Worm (Caenorhabditis elegans): ENCODE data around the gene ZK856.7.
A peak's percentile ranks its signal among the peaks of the same experiment; 100 is the strongest.

The ZK856.7 gene

ce11 chrV:10201913-10202312 lies at the start of gene ZK856.7:
Gene ZK856.7 (plus strand): TSS chrV:10202098.
- TF ChIP-seq hlh-11 (tag; optimal IDR thresholded peaks at IDR 0.05) (no peak), arid-1 (GFP tag; conservative IDR thresholded peaks at IDR 0.05) (no peak), F10B5.3 (tag; optimal IDR thresholded peaks at IDR 0.05) (no peak), lin-29 (GFP tag; IDR thresholded peaks at IDR 0.05) (no peak), nhr-11 (tag; optimal IDR thresholded peaks at IDR 0.05) (no peak), hlh-30 (tag; optimal IDR thresholded peaks at IDR 0.05; ENCODE audit: insufficient read depth) (no peak), madf-9 (GFP tag; conservative IDR thresholded peaks at IDR 0.05) (no peak), php-3 (GFP tag; IDR thresholded peaks at IDR 0.05) (no peak), ama-1 (optimal IDR thresholded peaks at IDR 0.05) (no peak), ZK337.2 (GFP tag; IDR thresholded peaks at IDR 0.05) (no peak), mes-2 (tag; optimal IDR thresholded peaks at IDR 0.05; ENCODE audit: poor library complexity, severe bottlenecking) (no peak), F26F4.8 (GFP tag; conservative IDR thresholded peaks at IDR 0.05) (no peak), unc-62 (GFP tag; optimal IDR thresholded peaks at IDR 0.05 in 1 of 2) (peak in 1 of 2 experiments; percentile 73), unc-62 (tag; optimal IDR thresholded peaks at IDR 0.05) (no peak), duxl-1 (tag; optimal IDR thresholded peaks at IDR 0.05; ENCODE audit: poor library complexity) (no peak), zip-11 (GFP tag; IDR thresholded peaks at IDR 0.05) (no peak), egl-43 (GFP tag; IDR thresholded peaks at IDR 0.05) (no peak), spr-3 (GFP tag; optimal IDR thresholded peaks at IDR 0.05) (no peak), aha-1 (tag) (peak; percentile 8), Y5F2A.4 (GFP tag; optimal IDR thresholded peaks at IDR 0.05) (no peak), lir-3 (tag; optimal IDR thresholded peaks at IDR 0.05) (no peak), ctbp-1 (GFP tag; IDR thresholded peaks at IDR 0.05) (no peak), egl-27 (tag; optimal IDR thresholded peaks at IDR 0.05) (no peak), nhr-48 (tag; optimal IDR thresholded peaks at IDR 0.05) (no peak), dmd-9 (GFP tag; IDR thresholded peaks at IDR 0.05) (0 out of 2 replicates have a peak, but pooled peaks have one; percentile 42), dve-1 (tag; optimal IDR thresholded peaks at IDR 0.05; ENCODE audit: insufficient read depth) (peak; percentile 51), lsy-2 (tag; optimal IDR thresholded peaks at IDR 0.05) (peak in 1 of 2 experiments; percentile 46), nhr-28 (tag; optimal IDR thresholded peaks at IDR 0.05) (peak; percentile 82), mdl-1 (tag; optimal IDR thresholded peaks at IDR 0.05) (peak in 1 of 2 experiments; percentile 18)

- peak in 1 of 2 experiments; percentile 57 for TF ChIP-seq unc-62 (GFP tag; optimal IDR thresholded peaks at IDR 0.05 in 1 of 2)
- TF ChIP-seq unc-62 (tag; optimal IDR thresholded peaks at IDR 0.05): no peak
- no peak for TF ChIP-seq nhr-237 (tag; optimal IDR thresholded peaks at IDR 0.05)
Measured at ce11 chrV:10152278-10152677, 49.6 kb upstream of the ZK856.7 start, which contains the start of gene srsx-28. Gene srsx-28 (plus strand): TSS chrV:10152578.

- TF ChIP-seq F37D6.2 (tag; optimal IDR thresholded peaks at IDR 0.05): no peak
- TF ChIP-seq aha-1 (tag): peak; percentile 94
Measured at ce11 chrV:10153076-10153475, 48.8 kb upstream of the ZK856.7 start.

- TF ChIP-seq ztf-11 (tag; optimal IDR thresholded peaks at IDR 0.05): no peak
- no peak for TF ChIP-seq snpc-4 (tag; optimal IDR thresholded peaks at IDR 0.05)
- TF ChIP-seq egl-43 (GFP tag; IDR thresholded peaks at IDR 0.05): no peak
- TF ChIP-seq zag-1 (tag; optimal IDR thresholded peaks at IDR 0.05): no peak
- TF ChIP-seq lin-13 (GFP tag; optimal IDR thresholded peaks at IDR 0.05): no peak
- no peak for TF ChIP-seq jun-1 (tag; optimal IDR thresholded peaks at IDR 0.05)
- no peak for TF ChIP-seq duxl-1 (tag; optimal IDR thresholded peaks at IDR 0.05; ENCODE audit: poor library complexity)
- no peak for TF ChIP-seq egl-27 (tag; optimal IDR thresholded peaks at IDR 0.05)
- no peak for TF ChIP-seq F44E2.7 (GFP tag; IDR thresholded peaks at IDR 0.05)
- no peak for TF ChIP-seq tra-1 (GFP tag; IDR thresholded peaks at IDR 0.05)
- no peak for TF ChIP-seq arid-1 (GFP tag; conservative IDR thresholded peaks at IDR 0.05)
- TF ChIP-seq nhr-42 (GFP tag; IDR thresholded peaks at IDR 0.05): no peak
- no peak for TF ChIP-seq F49E8.2 (tag; optimal IDR thresholded peaks at IDR 0.05; ENCODE audit: borderline replicate concordance)
- TF ChIP-seq daf-12 (tag; optimal IDR thresholded peaks at IDR 0.05): no peak
- no peak for TF ChIP-seq lin-29 (GFP tag; IDR thresholded peaks at IDR 0.05)
- TF ChIP-seq mxl-2 (GFP tag; conservative IDR thresholded peaks at IDR 0.05): no peak
Measured at ce11 chrV:10154698-10155097, 47.2 kb upstream of the ZK856.7 start, which contains the start of gene srsx-29. Gene srsx-29 (plus strand): TSS chrV:10154998.

Data from whole organism, L4 larva.